Worm (Caenorhabditis elegans) whole organism, L4 larva: ENCODE measurements around the gene F40F8.1.

Source experiments
- F10B5.3 ChIP-seq: sonication (generic microtip); optimal IDR thresholded peaks from 2 replicates; lab custom pipeline; 2016; ENCODE audit warnings: mild to moderate bottlenecking, missing genetic modification characterization, missing compliant biosample characterization
- F26F4.8 ChIP-seq: fragments of 200-800 bp; sonication (Bioruptor generic); conservative IDR thresholded peaks from 2 replicates; pipeline ENCODE4 v1.3.6; 2022; ENCODE audit warnings: missing genetic modification characterization, missing compliant biosample characterization
- F44E2.7 ChIP-seq: fragments of 200-800 bp; sonication (Bioruptor generic); IDR thresholded peaks from 2 replicates; pipeline ENCODE4 v2.1.2; 2022; ENCODE audit warnings: missing genetic modification characterization, missing compliant biosample characterization
- T20F7.1 ChIP-seq: fragments of 200-800 bp; sonication (Bioruptor generic); optimal IDR thresholded peaks from 2 replicates; lab custom pipeline; 2018; ENCODE audit warnings: mild to moderate bottlenecking, missing genetic modification characterization, missing compliant biosample characterization
- T26A8.4 ChIP-seq: fragments of 200-800 bp; sonication (Bioruptor generic); IDR thresholded peaks from 2 replicates; pipeline ENCODE4 v1.3.6; 2022; ENCODE audit warnings: missing genetic modification characterization, missing compliant biosample characterization
- Y48G9A.11 ChIP-seq: fragments of 200-800 bp; sonication (Bioruptor generic); IDR thresholded peaks from 2 replicates; pipeline ENCODE4 v1.3.6; 2022; ENCODE audit warnings: missing genetic modification reagents, missing genetic modification characterization, missing compliant biosample characterization
- arid-1 ChIP-seq: fragments of 200-800 bp; sonication (Bioruptor generic); conservative IDR thresholded peaks from 2 replicates; pipeline ENCODE4 v1.3.6; 2022; ENCODE audit warnings: missing genetic modification reagents, missing genetic modification characterization, missing compliant biosample characterization
- ceh-28 ChIP-seq: fragments of 150-350 bp; optimal IDR thresholded peaks from 2 replicates; lab custom pipeline; 2014; ENCODE audit warnings: missing biosample characterization, missing genetic modification reagents, missing genetic modification characterization
- ceh-44 ChIP-seq: fragments of 200-800 bp; sonication (Bioruptor generic); IDR thresholded peaks from 2 replicates; pipeline ENCODE4 v1.3.6; 2022; ENCODE audit warnings: missing genetic modification reagents, missing genetic modification characterization, missing compliant biosample characterization
- ceh-62 ChIP-seq: sonication (generic microtip); optimal IDR thresholded peaks from 2 replicates; lab custom pipeline; 2017; ENCODE audit warnings: missing biosample characterization, missing genetic modification characterization
- ceh-82 ChIP-seq: sonication (generic microtip); optimal IDR thresholded peaks from 2 replicates; lab custom pipeline; 2017; ENCODE audit warnings: missing biosample characterization, missing genetic modification characterization
- ces-1 ChIP-seq: fragments of 150-350 bp; sonication (generic microtip); optimal IDR thresholded peaks from 4 replicates; lab custom pipeline; 2014; ENCODE audit warnings: missing biosample characterization, missing genetic modification reagents, missing genetic modification characterization
- daf-16 ChIP-seq, 3 experiments: sonication (generic microtip); optimal IDR thresholded peaks; 2 replicates each; lab custom pipeline; 2016 to 2017; ENCODE audit warnings: missing genetic modification characterization in 3 of 3, missing genetic modification reagents in 3 of 3, mild to moderate bottlenecking in 2 of 3, missing compliant biosample characterization in 2 of 3, missing biosample characterization in 1 of 3, moderate library complexity in 1 of 3
- daf-19 ChIP-seq: fragments of 200-800 bp; sonication (Bioruptor generic); conservative IDR thresholded peaks from 2 replicates; pipeline ENCODE4 v1.3.6; 2022; ENCODE audit warnings: missing genetic modification characterization, missing compliant biosample characterization
- dpl-1 ChIP-seq: fragments of 150-350 bp; optimal IDR thresholded peaks from 2 replicates; lab custom pipeline; 2014; ENCODE audit warnings: missing biosample characterization, missing genetic modification reagents, missing genetic modification characterization
- duxl-1 ChIP-seq: sonication (generic microtip); optimal IDR thresholded peaks from 2 replicates; lab custom pipeline; 2016; ENCODE audit warnings: mild to moderate bottlenecking, missing genetic modification characterization, moderate library complexity, missing compliant biosample characterization; ENCODE audit not compliant: poor library complexity
- dve-1 ChIP-seq: sonication (generic microtip); optimal IDR thresholded peaks from 2 replicates; lab custom pipeline; 2017; ENCODE audit warnings: antibody characterized with exemption, mild to moderate bottlenecking, missing genetic modification characterization, missing compliant biosample characterization; ENCODE audit not compliant: insufficient read depth
- egl-27 ChIP-seq: sonication (generic microtip); optimal IDR thresholded peaks from 3 replicates; lab custom pipeline; 2017; ENCODE audit warnings: missing biosample characterization, missing genetic modification reagents, missing genetic modification characterization
- fkh-10 ChIP-seq: fragments of 150-350 bp; optimal IDR thresholded peaks from 2 replicates; lab custom pipeline; 2014; ENCODE audit warnings: missing biosample characterization, missing genetic modification reagents, missing genetic modification characterization
- hlh-11 ChIP-seq: fragments of 200-800 bp; sonication (Bioruptor generic); optimal IDR thresholded peaks from 2 replicates; lab custom pipeline; 2018; ENCODE audit warnings: mild to moderate bottlenecking, missing genetic modification characterization, missing compliant biosample characterization
- hlh-30 ChIP-seq: sonication (generic microtip); optimal IDR thresholded peaks from 2 replicates; lab custom pipeline; 2017; ENCODE audit warnings: antibody characterized with exemption, mild to moderate bottlenecking, missing genetic modification characterization, missing compliant biosample characterization; ENCODE audit not compliant: insufficient read depth
- hmg-1.1 ChIP-seq: fragments of 200-800 bp; sonication (Bioruptor generic); IDR thresholded peaks from 2 replicates; pipeline ENCODE4 v1.3.6; 2022; ENCODE audit warnings: missing genetic modification reagents, missing genetic modification characterization, missing compliant biosample characterization
- jun-1 ChIP-seq: fragments of 150-350 bp; optimal IDR thresholded peaks from 2 replicates; lab custom pipeline; 2014; ENCODE audit warnings: missing biosample characterization, missing genetic modification reagents, missing genetic modification characterization
- lim-7 ChIP-seq: fragments of 200-800 bp; sonication (Bioruptor generic); IDR thresholded peaks from 2 replicates; pipeline ENCODE4 v1.3.6; 2022; ENCODE audit warnings: missing genetic modification characterization, missing compliant biosample characterization
- lin-29 ChIP-seq: fragments of 200-800 bp; sonication (Bioruptor generic); IDR thresholded peaks from 2 replicates; pipeline ENCODE4 v1.3.6; 2022; ENCODE audit warnings: missing genetic modification reagents, missing genetic modification characterization, missing compliant biosample characterization
- lin-38 ChIP-seq: fragments of 200-800 bp; sonication (Bioruptor generic); IDR thresholded peaks from 2 replicates; pipeline ENCODE4 v1.3.6; 2022; ENCODE audit warnings: missing genetic modification reagents, missing genetic modification characterization, missing compliant biosample characterization
- lsy-2 ChIP-seq, 2 experiments: fragments of 150-350 bp in 1 of 2; sonication (generic microtip) in 1 of 2; optimal IDR thresholded peaks; 2 replicates each; lab custom pipeline; 2014 to 2017; ENCODE audit warnings: missing biosample characterization in 2 of 2, missing genetic modification characterization in 2 of 2
- madf-9 ChIP-seq: fragments of 200-800 bp; sonication (Bioruptor generic); conservative IDR thresholded peaks from 2 replicates; pipeline ENCODE4 v1.3.6; 2022; ENCODE audit warnings: missing genetic modification reagents, missing genetic modification characterization, missing compliant biosample characterization
- mxl-3 ChIP-seq: fragments of 200-800 bp; sonication (Bioruptor generic); optimal IDR thresholded peaks from 2 replicates; lab custom pipeline; 2018; ENCODE audit warnings: mild to moderate bottlenecking, missing genetic modification characterization, missing compliant biosample characterization
- nhr-102 ChIP-seq: sonication (generic microtip); optimal IDR thresholded peaks from 2 replicates; lab custom pipeline; 2016; ENCODE audit warnings: mild to moderate bottlenecking, missing genetic modification characterization, moderate library complexity, missing compliant biosample characterization
- nhr-11 ChIP-seq: fragments of 150-350 bp; optimal IDR thresholded peaks from 2 replicates; lab custom pipeline; 2014; ENCODE audit warnings: missing biosample characterization, missing genetic modification characterization
- nhr-111 ChIP-seq: fragments of 200-800 bp; sonication (Bioruptor generic); optimal IDR thresholded peaks from 2 replicates; lab custom pipeline; 2018; ENCODE audit warnings: mild to moderate bottlenecking, missing genetic modification characterization, missing compliant biosample characterization
- nhr-237 ChIP-seq: sonication (generic microtip); optimal IDR thresholded peaks from 2 replicates; lab custom pipeline; 2017; ENCODE audit warnings: missing biosample characterization, missing genetic modification characterization
- nhr-25 ChIP-seq: sonication (generic microtip); optimal IDR thresholded peaks from 2 replicates; lab custom pipeline; 2017; ENCODE audit warnings: missing genetic modification characterization, mild to moderate bottlenecking, missing compliant biosample characterization, antibody characterized with exemption, moderate library complexity, borderline replicate concordance; ENCODE audit not compliant: insufficient read depth
- nhr-28 ChIP-seq: fragments of 150-350 bp; optimal IDR thresholded peaks from 2 replicates; lab custom pipeline; 2014; ENCODE audit warnings: missing biosample characterization, missing genetic modification characterization
- nhr-77 ChIP-seq: fragments of 150-350 bp; optimal IDR thresholded peaks from 2 replicates; lab custom pipeline; 2014; ENCODE audit warnings: missing biosample characterization, missing genetic modification characterization
- php-3 ChIP-seq: fragments of 200-800 bp; sonication (Bioruptor generic); IDR thresholded peaks from 2 replicates; pipeline ENCODE4 v1.3.6; 2022; ENCODE audit warnings: missing genetic modification reagents, missing genetic modification characterization, missing compliant biosample characterization
- skn-1 ChIP-seq: fragments of 150-350 bp; optimal IDR thresholded peaks from 2 replicates; lab custom pipeline; 2014; ENCODE audit warnings: missing biosample characterization, missing genetic modification characterization
- snpc-1.2 ChIP-seq: fragments of 200-800 bp; sonication (Bioruptor generic); IDR thresholded peaks from 2 replicates; pipeline ENCODE4 v1.3.6; 2022; ENCODE audit warnings: missing genetic modification reagents, missing genetic modification characterization, missing compliant biosample characterization
- snpc-4 ChIP-seq: fragments of 150-350 bp; optimal IDR thresholded peaks from 2 replicates; lab custom pipeline; 2014; ENCODE audit warnings: missing biosample characterization, missing genetic modification characterization
- spr-1 ChIP-seq: sonication (generic microtip); optimal IDR thresholded peaks from 2 replicates; lab custom pipeline; 2016; ENCODE audit warnings: mild to moderate bottlenecking, missing genetic modification characterization, missing compliant biosample characterization
- spr-3 ChIP-seq: fragments of 200-800 bp; sonication (Bioruptor generic); optimal IDR thresholded peaks from 2 replicates; lab custom pipeline; 2018; ENCODE audit warnings: mild to moderate bottlenecking, missing genetic modification characterization, missing compliant biosample characterization
- unc-62 ChIP-seq, 3 experiments: fragments of 150-350 bp in 1 of 3; sonication (generic microtip); optimal IDR thresholded peaks in 2 of 3; peaks in 1 of 3; 1 replicate in 1 of 3; 2 replicates in 2 of 3; lab custom pipeline; 2014 to 2017; ENCODE audit warnings: missing biosample characterization in 3 of 3, missing genetic modification characterization in 3 of 3, missing genetic modification reagents in 3 of 3, missing genotype in 1 of 3
- zag-1 ChIP-seq: fragments of 150-350 bp; optimal IDR thresholded peaks from 2 replicates; lab custom pipeline; 2014; ENCODE audit warnings: missing biosample characterization, missing genetic modification characterization
- zfp-2 ChIP-seq: sonication (generic microtip); optimal IDR thresholded peaks from 2 replicates; lab custom pipeline; 2016; ENCODE audit warnings: mild to moderate bottlenecking, missing genetic modification characterization, missing compliant biosample characterization
- zip-11 ChIP-seq: fragments of 200-800 bp; sonication (Bioruptor generic); IDR thresholded peaks from 2 replicates; pipeline ENCODE4 v1.3.6; 2022; ENCODE audit warnings: missing genetic modification characterization, missing compliant biosample characterization
- ztf-11 ChIP-seq: fragments of 150-350 bp; optimal IDR thresholded peaks from 2 replicates; lab custom pipeline; 2014; ENCODE audit warnings: missing biosample characterization, missing genetic modification characterization
- ztf-7 ChIP-seq: fragments of 150-350 bp; optimal IDR thresholded peaks from 2 replicates; lab custom pipeline; 2014; ENCODE audit warnings: missing biosample characterization, missing genetic modification characterization

The F40F8.1 gene

ce11 chrII:11156160-11156559 is 28.7 kb downstream of the F40F8.1 start:
- no peak for TF ChIP-seq jun-1 (tag; lab: Kevin White, UChicago)
- TF ChIP-seq lin-29: no peak
- TF ChIP-seq ces-1 (GFP tag; lab: Kevin White, UChicago): no peak
- TF ChIP-seq nhr-77 (tag; lab: Kevin White, UChicago): peak; percentile 50
- no peak for TF ChIP-seq ztf-11 (tag; lab: Kevin White, UChicago)
- no peak for TF ChIP-seq ceh-82 (tag; lab: Kevin White, UChicago)
- peak; percentile 53 for TF ChIP-seq nhr-28
- TF ChIP-seq Y48G9A.11 (GFP tag; lab: Robert Waterston, UW): no peak
- TF ChIP-seq ceh-44: no peak
- no peak for TF ChIP-seq daf-19
- TF ChIP-seq hlh-11 (tag; lab: Kevin White, UChicago): peak; percentile 16
- no peak for TF ChIP-seq zag-1 (tag; lab: Kevin White, UChicago)
- no peak for TF ChIP-seq F26F4.8 (GFP tag; lab: Robert Waterston, UW)
- no peak for TF ChIP-seq nhr-25 (tag; lab: Kevin White, UChicago)
- peak; percentile 3 for TF ChIP-seq hlh-30 (tag; lab: Kevin White, UChicago)
- TF ChIP-seq T20F7.1 (GFP tag; lab: Kevin White, UChicago): no peak
- peak; percentile 43 for TF ChIP-seq dve-1 (tag; lab: Kevin White, UChicago)
- no peak for TF ChIP-seq daf-16 (GFP tag; optimal IDR thresholded peaks at IDR 0.05; lab: Kevin White, UChicago)
- peak; percentile 90 for TF ChIP-seq daf-16 (tag; optimal IDR thresholded peaks at IDR 0.05; lab: Kevin White, UChicago)
- TF ChIP-seq, all 104 proteins: peak for 6

DNA sequence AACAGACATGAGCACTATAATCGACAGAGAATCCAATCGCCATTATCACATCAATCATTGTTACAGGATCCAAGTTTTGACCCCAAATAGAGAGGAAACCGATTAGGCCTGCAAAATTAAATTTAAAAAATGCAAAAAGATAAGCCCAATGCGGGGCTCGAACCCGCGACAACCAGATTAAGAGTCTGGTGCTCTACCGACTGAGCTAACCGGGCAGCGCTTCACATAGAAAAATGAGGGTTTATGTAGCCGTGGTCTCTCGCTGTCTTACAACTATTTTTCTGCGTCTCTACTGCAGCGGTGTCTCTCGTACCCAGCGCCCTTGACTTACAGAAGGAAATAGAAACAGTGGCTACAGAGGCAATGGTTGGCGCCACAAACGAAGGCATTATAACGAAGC is 30.2 kb downstream of the F40F8.1 start:
- TF ChIP-seq lsy-2 (tag; optimal IDR thresholded peaks at IDR 0.05; lab: Kevin White, UChicago): peak in 1 of 2 experiments; percentile 44
- TF ChIP-seq skn-1 (tag; lab: Kevin White, UChicago): no peak
- peak; percentile 84 for TF ChIP-seq hmg-1.1 (GFP tag; lab: Robert Waterston, UW)
- TF ChIP-seq php-3 (GFP tag; lab: Robert Waterston, UW): peak; percentile 60
- peak; percentile 38 for TF ChIP-seq dve-1 (tag; lab: Kevin White, UChicago)
- peak; percentile 84 for TF ChIP-seq madf-9
- TF ChIP-seq nhr-111 (GFP tag; lab: Kevin White, UChicago): no peak
- TF ChIP-seq hlh-30 (tag; lab: Kevin White, UChicago): peak; percentile 29
- TF ChIP-seq snpc-4 (tag; lab: Kevin White, UChicago): no peak
- TF ChIP-seq dpl-1 (GFP tag; lab: Kevin White, UChicago): peak; percentile 20
- TF ChIP-seq nhr-77 (tag; lab: Kevin White, UChicago): peak; percentile 43
- TF ChIP-seq snpc-1.2 (GFP tag; lab: Robert Waterston, UW): peak; percentile 77; the same call in 1 of the 2 replicates
- TF ChIP-seq lim-7: peak; percentile 95
- TF ChIP-seq hlh-11 (tag; lab: Kevin White, UChicago): peak; percentile 45
- no peak for TF ChIP-seq zip-11 (GFP tag; lab: Robert Waterston, UW)
- no peak for TF ChIP-seq egl-27 (tag; lab: Kevin White, UChicago)
- TF ChIP-seq duxl-1: peak; percentile 40
- TF ChIP-seq arid-1 (GFP tag; lab: Robert Waterston, UW): peak; percentile 68
- no peak for TF ChIP-seq mxl-3 (GFP tag; lab: Kevin White, UChicago)
- no peak for TF ChIP-seq zfp-2
- no peak for TF ChIP-seq ztf-7 (tag; lab: Kevin White, UChicago)
- no peak for TF ChIP-seq nhr-11 (tag; lab: Kevin White, UChicago)
- TF ChIP-seq F44E2.7 (GFP tag; lab: Robert Waterston, UW): 0 out of 2 replicates have a peak, but pooled peaks have one; percentile 14
- TF ChIP-seq spr-3: peak; percentile 29
- TF ChIP-seq fkh-10 (GFP tag; lab: Kevin White, UChicago): no peak
- TF ChIP-seq unc-62 (GFP tag; optimal IDR thresholded peaks at IDR 0.05 in 1 of 2; lab: Kevin White, UChicago): peak in 1 of 2 experiments; percentile 77
- no peak for TF ChIP-seq unc-62 (tag; optimal IDR thresholded peaks at IDR 0.05; lab: Kevin White, UChicago)
- no peak for TF ChIP-seq ceh-62
- no peak for TF ChIP-seq spr-1
- no peak for TF ChIP-seq zag-1 (tag; lab: Kevin White, UChicago)
- TF ChIP-seq F10B5.3 (tag; lab: Kevin White, UChicago): no peak
- TF ChIP-seq jun-1 (tag; lab: Kevin White, UChicago): no peak
- TF ChIP-seq nhr-102: peak; percentile 16
- TF ChIP-seq ceh-28 (tag; lab: Kevin White, UChicago): no peak
- peak; percentile 83 for TF ChIP-seq lin-38 (GFP tag; lab: Robert Waterston, UW)
- no peak for TF ChIP-seq nhr-237 (tag; lab: Kevin White, UChicago)
- peak; percentile 74 for TF ChIP-seq T26A8.4
